Worm (Caenorhabditis elegans): Measurements from ENCODE around the gene ZC204.13.
"Not testable (repeated sequence)": the region's sequence is repeated elsewhere in the genome, so short reads cannot be mapped to it uniquely, and the experiment has no call there.

ZC204.13 gene

ce11 chrII:1648768-1649167, 12.0 kb downstream of the ZC204.13 start, which contains the start of gene fbxb-21:
Gene fbxb-21 (minus strand): TSS chrII:1648868.
- TF ChIP-seq bed-3 (GFP tag; optimal IDR thresholded peaks at IDR 0.05) (no peak), ces-1 (GFP tag; optimal IDR thresholded peaks at IDR 0.05) (no peak), mep-1 (tag; optimal IDR thresholded peaks at IDR 0.05) (no peak), snpc-4 (tag; optimal IDR thresholded peaks at IDR 0.05) (no peak), nhr-76 (tag; optimal IDR thresholded peaks at IDR 0.05) (no peak), mab-5 (tag; optimal IDR thresholded peaks at IDR 0.05) (no peak), flh-1 (GFP tag; optimal IDR thresholded peaks at IDR 0.05) (no peak), pha-4 (tag; optimal IDR thresholded peaks at IDR 0.05) (no peak), cnd-1 (tag; optimal IDR thresholded peaks at IDR 0.05) (no peak), M03D4.4 (tag; optimal IDR thresholded peaks at IDR 0.05) (no peak), ceh-43 (GFP tag; optimal IDR thresholded peaks at IDR 0.05) (no peak), nhr-12 (tag; optimal IDR thresholded peaks at IDR 0.05) (no peak), nhr-28 (tag; optimal IDR thresholded peaks at IDR 0.05) (no peak)

ce11 chrII:1646199-1646598, 14.6 kb downstream of the ZC204.13 start, which contains the start of gene ZC204.17:
Gene ZC204.17 (minus strand): TSS chrII:1646299.
- TF ChIP-seq sem-2 (GFP tag; optimal IDR thresholded peaks at IDR 0.05) = no peak
- no peak for TF ChIP-seq ceh-39 (tag; optimal IDR thresholded peaks at IDR 0.05)
- TF ChIP-seq ztf-11 (tag; optimal IDR thresholded peaks at IDR 0.05) = no peak
- TF ChIP-seq zip-8 (tag; optimal IDR thresholded peaks at IDR 0.05) = no peak
- TF ChIP-seq blmp-1 (tag; optimal IDR thresholded peaks at IDR 0.05) = no peak
- TF ChIP-seq lin-32 (GFP tag; optimal IDR thresholded peaks at IDR 0.05) = no peak
- TF ChIP-seq mab-5 (tag; optimal IDR thresholded peaks at IDR 0.05) = no peak
- TF ChIP-seq ceh-83 (GFP tag; optimal IDR thresholded peaks at IDR 0.05) = no peak
- TF ChIP-seq lsy-2 (tag; optimal IDR thresholded peaks at IDR 0.05) = no peak
- TF ChIP-seq cnd-1 (tag; optimal IDR thresholded peaks at IDR 0.05) = no peak
- TF ChIP-seq lin-13 (tag; optimal IDR thresholded peaks at IDR 0.05) = no peak
- TF ChIP-seq unc-62 (GFP tag; optimal IDR thresholded peaks at IDR 0.05) = no peak

- TF ChIP-seq nhr-76 (tag; optimal IDR thresholded peaks at IDR 0.05) (no peak), sptf-1 (tag; optimal IDR thresholded peaks at IDR 0.05) (no peak), nhr-237 (tag; optimal IDR thresholded peaks at IDR 0.05) (no peak), snpc-4 (tag; optimal IDR thresholded peaks at IDR 0.05) (no peak), zip-8 (tag; optimal IDR thresholded peaks at IDR 0.05) (no peak), blmp-1 (tag; optimal IDR thresholded peaks at IDR 0.05) (no peak), nhr-28 (tag; optimal IDR thresholded peaks at IDR 0.05) (no peak), mep-1 (tag; optimal IDR thresholded peaks at IDR 0.05) (no peak), nhr-2 (tag; optimal IDR thresholded peaks at IDR 0.05) (no peak)
Observed at ce11 chrII:1644777-1645348, 15.9 kb downstream of the ZC204.13 start, which contains the start of gene ZC204.6. Gene ZC204.6 (minus strand): TSS chrII:1644827.

ce11 chrII:1640496-1640895, 20.3 kb downstream of the ZC204.13 start, which contains the start of gene srh-72:
Gene srh-72 (minus strand): TSS chrII:1640596.
- TF ChIP-seq unc-39 (tag; optimal IDR thresholded peaks at IDR 0.05) = no peak
- no peak for TF ChIP-seq ceh-43 (GFP tag; optimal IDR thresholded peaks at IDR 0.05)
- no peak for TF ChIP-seq nhr-2 (tag; optimal IDR thresholded peaks at IDR 0.05)
- TF ChIP-seq ceh-83 (GFP tag; optimal IDR thresholded peaks at IDR 0.05) = no peak
- TF ChIP-seq elt-1 (tag; optimal IDR thresholded peaks at IDR 0.05; ENCODE audit: borderline replicate concordance, insufficient read depth) = no peak
- no peak for TF ChIP-seq cnd-1 (tag; optimal IDR thresholded peaks at IDR 0.05)
- TF ChIP-seq mep-1 (tag; optimal IDR thresholded peaks at IDR 0.05) = no peak
- no peak for TF ChIP-seq unc-120 (tag; optimal IDR thresholded peaks at IDR 0.05; ENCODE audit: poor library complexity, severe bottlenecking)
- TF ChIP-seq tbx-8 (GFP tag; optimal IDR thresholded peaks at IDR 0.05) = no peak
- TF ChIP-seq drap-1 (GFP tag; optimal IDR thresholded peaks at IDR 0.05) = no peak
- no peak for TF ChIP-seq ztf-11 (tag; optimal IDR thresholded peaks at IDR 0.05)
- TF ChIP-seq nhr-12 (tag; optimal IDR thresholded peaks at IDR 0.05) = no peak
- TF ChIP-seq pha-4 (tag; optimal IDR thresholded peaks at IDR 0.05) = no peak
- TF ChIP-seq ces-1 (GFP tag; optimal IDR thresholded peaks at IDR 0.05) = no peak

DNA sequence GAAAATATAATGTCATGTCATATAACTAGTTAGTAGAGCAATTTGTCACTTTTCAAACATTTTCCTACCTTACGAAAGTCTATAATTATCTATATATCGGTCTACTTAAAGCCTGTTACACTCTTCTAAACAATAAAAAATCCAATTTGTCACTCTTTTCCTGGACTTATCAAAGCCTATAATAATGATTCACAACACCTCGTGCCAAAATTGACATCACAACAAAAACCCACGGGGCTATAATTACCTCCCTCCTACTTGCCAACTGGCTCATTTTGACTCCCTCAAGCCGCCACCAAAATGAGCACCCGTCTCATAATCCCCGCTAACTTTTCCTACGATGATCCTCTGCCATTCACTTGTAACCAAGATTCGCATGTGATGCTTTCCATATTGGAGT, 24.4 kb downstream of the ZC204.13 start, which contains the start of gene srg-20:
Gene srg-20, plus strand, starts transcription at position 301 of the 400 bp plus-strand sequence.
- not testable (repeated sequence) for TF ChIP-seq zip-8, sptf-1, mep-1 (tag; optimal IDR thresholded peaks at IDR 0.05)

Data from whole organism, mixed stage, embryonic.